Worm (Caenorhabditis elegans) whole organism, early embryonic: ENCODE results near the gene F28D1.6.

Source experiments
- F13C5.2 ChIP-seq: sonication (generic microtip); optimal IDR thresholded peaks from 2 replicates; lab custom pipeline; 2017; ENCODE audit warnings: mild to moderate bottlenecking, missing genetic modification characterization, inconsistent platforms, missing compliant biosample characterization
- ama-1 ChIP-seq: fragments of 150-350 bp; optimal IDR thresholded peaks from 2 replicates; lab custom pipeline; 2014
- ceh-13 ChIP-seq: fragments of 200-800 bp; sonication (Bioruptor generic); optimal IDR thresholded peaks from 2 replicates; lab custom pipeline; 2018; ENCODE audit warnings: mild to moderate bottlenecking, missing genetic modification characterization, missing compliant biosample characterization
- flt-1 ChIP-seq: fragments of 200-800 bp; sonication (Bioruptor generic); IDR thresholded peaks from 2 replicates; pipeline ENCODE4 v1.3.6; 2022; ENCODE audit warnings: missing genetic modification characterization, missing compliant biosample characterization
- hmbx-1 ChIP-seq: sonication (generic microtip); optimal IDR thresholded peaks from 2 replicates; lab custom pipeline; 2016; ENCODE audit warnings: mild to moderate bottlenecking, missing genetic modification characterization, missing compliant biosample characterization
- hmg-4 ChIP-seq: fragments of 200-800 bp; sonication (Bioruptor generic); optimal IDR thresholded peaks from 2 replicates; lab custom pipeline; 2018; ENCODE audit warnings: mild to moderate bottlenecking, missing genetic modification characterization, missing compliant biosample characterization
- hnd-1 ChIP-seq: sonication (generic microtip); optimal IDR thresholded peaks from 2 replicates; lab custom pipeline; 2016; ENCODE audit warnings: missing genetic modification characterization, missing compliant biosample characterization
- pes-1 ChIP-seq: fragments of 200-800 bp; sonication (Bioruptor generic); IDR thresholded peaks from 2 replicates; pipeline ENCODE4 v1.3.6; 2022; ENCODE audit warnings: missing genetic modification reagents, missing genetic modification characterization, missing compliant biosample characterization
- sea-1 ChIP-seq: fragments of 200-800 bp; sonication (Bioruptor generic); conservative IDR thresholded peaks from 2 replicates; pipeline ENCODE4 v1.3.6; 2022; ENCODE audit warnings: missing genetic modification characterization, missing compliant biosample characterization
- tbx-37 ChIP-seq: fragments of 200-800 bp; sonication (Bioruptor generic); conservative IDR thresholded peaks from 2 replicates; pipeline ENCODE4 v1.3.6; 2022; ENCODE audit warnings: missing genetic modification reagents, missing genetic modification characterization, missing compliant biosample characterization
- tra-4 ChIP-seq: sonication (generic microtip); optimal IDR thresholded peaks from 2 replicates; lab custom pipeline; 2017; ENCODE audit warnings: missing genetic modification characterization, missing compliant biosample characterization

DNA sequence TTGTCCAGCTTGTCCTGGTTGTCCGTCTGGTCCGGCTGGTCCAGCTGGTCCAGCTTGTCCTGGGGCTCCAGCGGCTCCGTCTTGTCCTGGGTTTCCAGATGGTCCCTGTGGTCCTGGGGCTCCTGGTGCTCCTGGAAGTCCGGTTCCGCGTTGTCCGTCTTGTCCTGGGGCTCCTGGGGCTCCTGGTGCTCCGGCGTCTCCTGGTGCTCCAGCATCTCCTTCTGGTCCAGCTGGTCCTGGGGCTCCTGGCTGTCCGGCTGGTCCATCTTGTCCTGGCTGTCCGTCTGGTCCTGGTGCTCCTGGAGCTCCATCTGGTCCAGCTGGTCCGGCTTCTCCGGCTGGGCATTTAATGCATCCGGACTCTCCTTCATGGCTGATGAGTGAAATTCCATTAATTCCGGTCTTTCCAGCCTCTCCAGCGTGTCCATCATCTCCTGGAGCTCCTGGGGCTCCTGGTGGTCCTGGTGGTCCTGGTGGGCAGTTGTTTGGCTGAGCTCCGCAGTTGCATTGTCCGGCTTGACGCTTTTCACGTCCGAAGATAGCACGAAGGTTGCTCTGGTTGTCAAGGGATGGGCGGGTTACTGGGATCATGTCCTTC is 42.8 kb upstream of the F28D1.6 start:
- no peak for TF ChIP-seq ama-1 (lab: Kevin White, UChicago)
- TF ChIP-seq hmbx-1 (tag; lab: Kevin White, UChicago): no peak
- no peak for TF ChIP-seq tra-4 (tag; lab: Kevin White, UChicago)
- TF ChIP-seq hnd-1 (tag; lab: Kevin White, UChicago): no peak
- TF ChIP-seq ceh-13 (GFP tag; lab: Kevin White, UChicago): no peak
- no peak for TF ChIP-seq tbx-37 (GFP tag; lab: Robert Waterston, UW)
- TF ChIP-seq F13C5.2: no peak
- TF ChIP-seq sea-1 (GFP tag; lab: Robert Waterston, UW): no peak
- no peak for TF ChIP-seq hmg-4 (GFP tag; lab: Kevin White, UChicago)
- no peak for TF ChIP-seq flt-1 (GFP tag; lab: Robert Waterston, UW)
- no peak for TF ChIP-seq pes-1 (GFP tag; lab: Robert Waterston, UW)
